Worm (Caenorhabditis elegans): Measurements from ENCODE around the gene B0554.1.

DNA sequence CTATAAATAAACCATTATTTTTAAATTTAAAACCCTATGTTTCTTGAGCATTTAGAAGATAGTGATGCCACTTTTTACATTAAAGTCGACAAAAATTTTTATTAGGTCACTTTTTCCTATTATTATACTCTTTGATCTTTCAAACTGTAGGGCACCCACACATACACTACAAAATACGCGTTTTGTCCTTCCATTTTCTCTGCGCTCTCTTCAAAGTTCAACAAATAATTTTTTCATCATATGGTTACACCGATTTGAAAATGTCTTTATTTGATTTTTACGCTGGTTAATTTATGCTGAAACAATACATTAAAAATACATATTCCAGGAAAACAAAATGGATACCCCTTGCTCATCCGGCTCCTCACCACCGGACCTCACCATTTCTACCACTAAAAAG lies 24.1 kb downstream of the B0554.1 start, which contains the start of gene nhr-202:
- TF ChIP-seq ref-1 (GFP tag; conservative IDR thresholded peaks at IDR 0.05) (no peak), med-1 (GFP tag; optimal IDR thresholded peaks at IDR 0.05; ENCODE audit: insufficient read depth) (no peak), klf-2 (GFP tag; conservative IDR thresholded peaks at IDR 0.05) (no peak)
